Worm (Caenorhabditis elegans): ENCODE results near the gene F38B6.7.

DNA sequence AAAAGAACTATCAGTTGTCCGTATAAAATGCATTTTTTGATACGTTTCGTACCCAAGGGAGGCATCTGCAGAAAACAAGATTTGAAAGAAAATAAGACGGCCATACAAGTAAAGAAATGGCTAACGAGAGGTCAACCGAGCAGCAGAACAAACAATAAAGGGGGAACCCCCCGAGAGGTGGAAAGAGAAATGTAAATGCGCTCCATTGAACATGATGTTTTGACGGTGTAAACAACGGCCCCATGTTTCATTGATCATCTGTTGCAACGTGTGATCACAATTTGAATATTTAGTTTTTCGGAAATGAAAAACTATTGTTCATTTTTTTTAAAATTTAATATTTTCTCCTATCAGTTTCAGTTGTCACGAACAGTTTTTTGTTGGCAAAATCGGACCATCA lies 31.4 kb upstream of the F38B6.7 start, which contains the start of gene K11G12.6:
- peak; percentile 39 for TF ChIP-seq cog-1 (tag; optimal IDR thresholded peaks at IDR 0.05)
- TF ChIP-seq ztf-23 (GFP tag; IDR thresholded peaks at IDR 0.05), result no peak
- no peak for TF ChIP-seq ztf-29 (GFP tag; IDR thresholded peaks at IDR 0.05)
- TF ChIP-seq flt-1 (GFP tag; IDR thresholded peaks at IDR 0.05), result no peak
- TF ChIP-seq ref-1 (GFP tag; conservative IDR thresholded peaks at IDR 0.05), result no peak
- TF ChIP-seq klf-2 (GFP tag; conservative IDR thresholded peaks at IDR 0.05), result no peak
- no peak for TF ChIP-seq T22C8.4 (GFP tag; IDR thresholded peaks at IDR 0.05)

All from whole organism, midembryonic.